Fruit fly (Drosophila melanogaster) S2 (cell line): Measurements from ENCODE around the gene CG2076.

Experiments used
- CG8478 ChIP-seq: fragments of >200 bp; optimal IDR thresholded peaks from 2 replicates; lab custom pipeline; 2018
- CTCF ChIP-seq, 2 experiments: fragments of >200 bp; optimal IDR thresholded peaks; 2 replicates each; lab custom pipeline; 2018

DNA sequence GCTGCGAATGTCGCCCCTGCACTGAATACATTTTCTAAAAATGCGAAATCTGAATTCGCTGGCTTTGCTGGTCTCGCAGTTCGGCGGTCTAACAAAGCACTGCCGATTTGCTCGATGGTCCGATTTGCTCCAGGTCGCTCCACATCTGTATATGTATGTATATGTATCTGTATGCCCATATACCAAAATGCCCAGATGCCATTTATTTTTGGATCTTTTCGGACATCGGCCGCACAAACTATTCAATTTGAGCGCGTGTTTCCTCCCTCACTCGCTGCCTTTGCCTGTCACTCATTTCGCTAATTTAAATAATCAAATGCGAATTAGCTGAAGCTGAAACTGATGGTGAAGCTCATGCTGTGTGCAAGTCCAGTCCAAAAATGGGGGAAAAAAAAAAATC lies 26.9 kb upstream of the CG2076 start, which contains the start of gene CG1537:
- TF ChIP-seq CG8478 (lab: Kevin White, UChicago) (no peak), CTCF (optimal IDR thresholded peaks at IDR 0.05; lab: Kevin White, UChicago) (no peak)
